Fruit fly (Drosophila melanogaster) whole organism: ENCODE results near the gene TwdlZ.

Source experiments
- Dll ChIP-seq: fragments of >200 bp; optimal IDR thresholded peaks from 2 replicates; lab custom pipeline; 2017
- EcR ChIP-seq, 2 experiments: fragments of >200 bp; optimal IDR thresholded peaks; 2 replicates each; lab custom pipeline; 2017; ENCODE audit warnings: missing biosample characterization in 2 of 2, missing genetic modification characterization in 2 of 2, missing genetic modification reagents in 2 of 2
- pan ChIP-seq: fragments of >200 bp; optimal IDR thresholded peaks from 2 replicates; lab custom pipeline; 2017
- usp ChIP-seq: fragments of >200 bp; optimal IDR thresholded peaks from 2 replicates; lab custom pipeline; 2017; ENCODE audit warnings: missing biosample characterization, missing genetic modification characterization, mixed read lengths

DNA sequence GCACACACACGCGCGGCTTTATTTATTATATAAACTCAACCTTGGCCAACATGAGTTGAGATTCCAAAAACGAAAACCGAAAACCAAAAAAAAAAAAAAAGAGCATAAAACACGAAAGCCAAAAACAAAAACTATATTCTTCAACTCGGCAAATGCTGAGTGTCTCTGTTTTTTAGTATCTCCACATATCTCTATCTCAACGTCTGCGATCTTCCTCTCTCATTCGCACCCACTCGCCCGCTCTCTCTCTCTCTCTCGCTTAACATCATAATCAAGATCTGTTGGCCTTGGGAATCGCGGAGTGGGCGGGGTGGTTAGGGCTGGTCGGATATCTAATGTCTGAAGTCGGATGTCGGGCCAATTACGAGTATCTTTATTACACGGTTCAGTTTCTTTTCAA is 42.3 kb downstream of the TwdlZ start:
- no peak for TF ChIP-seq usp (GFP tag; lab: Kevin White, UChicago)
- no peak for TF ChIP-seq pan (lab: Kevin White, UChicago)
- TF ChIP-seq EcR (GFP tag; optimal IDR thresholded peaks at IDR 0.05; lab: Kevin White, UChicago), result no peak
- no peak for TF ChIP-seq Dll (lab: Kevin White, UChicago)
